Worm (Caenorhabditis elegans): ENCODE results near the gene vglu-2.

DNA sequence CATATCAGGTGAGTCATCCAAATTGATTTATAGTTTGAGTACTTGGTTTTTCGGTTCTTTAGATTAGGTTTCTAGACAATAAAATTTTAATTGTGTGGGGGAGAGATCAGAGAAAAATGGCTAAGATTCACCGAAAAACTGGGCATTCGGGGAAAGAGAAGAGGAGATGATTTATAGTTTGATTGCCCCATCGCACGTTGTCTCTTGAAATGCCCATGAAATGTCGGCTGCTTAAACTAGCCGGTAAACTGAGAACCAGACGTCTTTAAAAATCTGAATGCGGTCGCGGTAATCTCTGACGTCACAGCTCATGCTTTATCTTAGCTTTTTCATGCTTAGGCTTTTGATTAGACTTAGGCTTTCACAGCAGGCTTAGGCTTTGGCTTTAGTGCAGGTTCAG, 2.0 kb downstream of the vglu-2 start:
- TF ChIP-seq ama-1 (optimal IDR thresholded peaks at IDR 0.05) (no peak), tbx-37 (GFP tag; conservative IDR thresholded peaks at IDR 0.05) (no peak), tbx-11 (GFP tag; IDR thresholded peaks at IDR 0.05) (no peak), tra-4 (tag; optimal IDR thresholded peaks at IDR 0.05) (no peak)

Data from whole organism, early embryonic.